Worm (Caenorhabditis elegans) whole organism, early embryonic: Measurements from ENCODE around the gene hlh-33.

Experiments used
- B0310.2 ChIP-seq: sonication (generic microtip); optimal IDR thresholded peaks from 2 replicates; lab custom pipeline; 2016; ENCODE audit warnings: mild to moderate bottlenecking, missing genetic modification characterization, missing compliant biosample characterization
- F13C5.2 ChIP-seq: sonication (generic microtip); optimal IDR thresholded peaks from 2 replicates; lab custom pipeline; 2017; ENCODE audit warnings: mild to moderate bottlenecking, missing genetic modification characterization, inconsistent platforms, missing compliant biosample characterization
- aly-1 ChIP-seq: sonication (generic microtip); optimal IDR thresholded peaks from 2 replicates; lab custom pipeline; 2016; ENCODE audit warnings: missing genetic modification characterization, missing compliant biosample characterization
- ama-1 ChIP-seq: fragments of 150-350 bp; optimal IDR thresholded peaks from 2 replicates; lab custom pipeline; 2014
- ceh-13 ChIP-seq: fragments of 200-800 bp; sonication (Bioruptor generic); optimal IDR thresholded peaks from 2 replicates; lab custom pipeline; 2018; ENCODE audit warnings: mild to moderate bottlenecking, missing genetic modification characterization, missing compliant biosample characterization
- ceh-36 ChIP-seq: sonication (generic microtip); optimal IDR thresholded peaks from 2 replicates; lab custom pipeline; 2016; ENCODE audit warnings: missing genetic modification characterization, inconsistent platforms, missing compliant biosample characterization
- ets-7 ChIP-seq: sonication (generic microtip); optimal IDR thresholded peaks from 2 replicates; lab custom pipeline; 2016; ENCODE audit warnings: missing genotype, missing genetic modification characterization, missing compliant biosample characterization
- flt-1 ChIP-seq: fragments of 200-800 bp; sonication (Bioruptor generic); IDR thresholded peaks from 2 replicates; pipeline ENCODE4 v1.3.6; 2022; ENCODE audit warnings: missing genetic modification characterization, missing compliant biosample characterization
- hmbx-1 ChIP-seq: sonication (generic microtip); optimal IDR thresholded peaks from 2 replicates; lab custom pipeline; 2016; ENCODE audit warnings: mild to moderate bottlenecking, missing genetic modification characterization, missing compliant biosample characterization
- hmg-4 ChIP-seq: fragments of 200-800 bp; sonication (Bioruptor generic); optimal IDR thresholded peaks from 2 replicates; lab custom pipeline; 2018; ENCODE audit warnings: mild to moderate bottlenecking, missing genetic modification characterization, missing compliant biosample characterization
- hnd-1 ChIP-seq: sonication (generic microtip); optimal IDR thresholded peaks from 2 replicates; lab custom pipeline; 2016; ENCODE audit warnings: missing genetic modification characterization, missing compliant biosample characterization
- pes-1 ChIP-seq: fragments of 200-800 bp; sonication (Bioruptor generic); IDR thresholded peaks from 2 replicates; pipeline ENCODE4 v1.3.6; 2022; ENCODE audit warnings: missing genetic modification reagents, missing genetic modification characterization, missing compliant biosample characterization
- scrt-1 ChIP-seq: fragments of 200-800 bp; sonication (Bioruptor generic); IDR thresholded peaks from 2 replicates; pipeline ENCODE4 v1.3.6; 2022; ENCODE audit warnings: missing genetic modification characterization, missing compliant biosample characterization
- sea-1 ChIP-seq: fragments of 200-800 bp; sonication (Bioruptor generic); conservative IDR thresholded peaks from 2 replicates; pipeline ENCODE4 v1.3.6; 2022; ENCODE audit warnings: missing genetic modification characterization, missing compliant biosample characterization
- tbx-11 ChIP-seq: fragments of 200-800 bp; sonication (Bioruptor generic); IDR thresholded peaks from 2 replicates; pipeline ENCODE4 v1.3.6; 2022; ENCODE audit warnings: missing genetic modification characterization, missing compliant biosample characterization
- tbx-37 ChIP-seq: fragments of 200-800 bp; sonication (Bioruptor generic); conservative IDR thresholded peaks from 2 replicates; pipeline ENCODE4 v1.3.6; 2022; ENCODE audit warnings: missing genetic modification reagents, missing genetic modification characterization, missing compliant biosample characterization
- tra-4 ChIP-seq: sonication (generic microtip); optimal IDR thresholded peaks from 2 replicates; lab custom pipeline; 2017; ENCODE audit warnings: missing genetic modification characterization, missing compliant biosample characterization

Gene hlh-33

DNA sequence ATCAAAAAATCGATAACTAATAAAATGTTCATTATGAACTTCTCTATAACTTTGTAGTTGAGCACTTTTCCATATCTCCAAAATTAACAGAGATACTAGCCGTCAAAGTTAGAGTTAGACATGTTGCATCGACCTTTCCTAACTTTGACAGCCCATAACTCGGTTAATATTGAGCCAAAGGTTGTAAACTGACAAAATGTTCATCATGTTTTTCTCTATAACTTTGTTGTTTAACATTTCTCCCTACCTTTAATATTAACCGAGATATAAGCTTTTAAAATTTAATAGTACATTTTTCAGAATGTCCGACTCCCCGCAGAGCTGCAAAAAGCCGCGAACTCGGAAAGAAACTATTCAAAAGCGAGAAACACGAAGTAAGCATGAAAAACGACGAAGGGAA is at the start of gene hlh-33:
hlh-33 (plus strand) TSS at position 301 of the 400 bp plus-strand sequence.
- TF ChIP-seq hmg-4 (GFP tag; lab: Kevin White, UChicago) (no peak), tra-4 (tag; lab: Kevin White, UChicago) (no peak), ceh-36 (tag; lab: Kevin White, UChicago) (no peak), F13C5.2 (tag; lab: Kevin White, UChicago) (no peak), ama-1 (lab: Kevin White, UChicago) (no peak), hnd-1 (no peak), aly-1 (no peak), B0310.2 (tag; lab: Kevin White, UChicago) (no peak), ets-7 (tag; lab: Kevin White, UChicago) (no peak), ceh-13 (no peak), pes-1 (GFP tag; lab: Robert Waterston, UW) (no peak), tbx-11 (no peak), flt-1 (no peak), scrt-1 (GFP tag; lab: Robert Waterston, UW) (no peak)

DNA sequence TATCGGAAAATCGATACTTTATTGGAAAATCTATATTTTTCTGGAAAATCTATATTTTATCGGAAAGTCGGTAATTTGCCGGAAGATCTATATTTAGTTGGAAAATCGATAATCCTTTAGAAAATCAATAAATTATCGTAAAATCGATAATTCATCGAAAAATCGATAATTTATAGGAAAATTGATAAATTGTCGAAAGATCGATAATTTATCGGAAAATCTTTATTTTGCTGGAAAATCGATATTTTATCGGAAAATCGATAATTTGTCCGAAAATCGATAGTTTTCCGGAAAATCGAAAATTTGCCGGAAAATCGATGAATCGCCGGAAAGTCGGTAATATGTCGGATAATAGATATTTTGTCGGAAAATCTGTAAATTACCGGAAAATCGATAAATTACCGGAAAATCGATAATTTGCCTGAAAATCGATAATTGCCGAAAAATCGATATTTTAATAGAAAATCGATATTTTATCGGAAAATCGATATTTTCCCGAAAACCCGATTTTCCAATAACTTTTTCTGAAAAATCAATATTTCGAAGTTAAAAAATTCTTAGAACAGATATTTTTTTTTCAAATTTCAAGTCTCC is 49.7 kb upstream of the hlh-33 start:
- TF ChIP-seq ets-7 (tag; lab: Kevin White, UChicago) (no peak), hnd-1 (no peak), hmg-4 (GFP tag; lab: Kevin White, UChicago) (no peak), ceh-36 (tag; lab: Kevin White, UChicago) (no peak), sea-1 (GFP tag; lab: Robert Waterston, UW) (no peak), pes-1 (GFP tag; lab: Robert Waterston, UW) (no peak), ceh-13 (no peak), scrt-1 (GFP tag; lab: Robert Waterston, UW) (no peak), tbx-11 (no peak), tbx-37 (GFP tag; lab: Robert Waterston, UW) (no peak), tra-4 (tag; lab: Kevin White, UChicago) (no peak), F13C5.2 (tag; lab: Kevin White, UChicago) (no peak), ama-1 (lab: Kevin White, UChicago) (no peak), hmbx-1 (tag; lab: Kevin White, UChicago) (no peak), flt-1 (no peak), B0310.2 (tag; lab: Kevin White, UChicago) (no peak), aly-1 (no peak)

DNA sequence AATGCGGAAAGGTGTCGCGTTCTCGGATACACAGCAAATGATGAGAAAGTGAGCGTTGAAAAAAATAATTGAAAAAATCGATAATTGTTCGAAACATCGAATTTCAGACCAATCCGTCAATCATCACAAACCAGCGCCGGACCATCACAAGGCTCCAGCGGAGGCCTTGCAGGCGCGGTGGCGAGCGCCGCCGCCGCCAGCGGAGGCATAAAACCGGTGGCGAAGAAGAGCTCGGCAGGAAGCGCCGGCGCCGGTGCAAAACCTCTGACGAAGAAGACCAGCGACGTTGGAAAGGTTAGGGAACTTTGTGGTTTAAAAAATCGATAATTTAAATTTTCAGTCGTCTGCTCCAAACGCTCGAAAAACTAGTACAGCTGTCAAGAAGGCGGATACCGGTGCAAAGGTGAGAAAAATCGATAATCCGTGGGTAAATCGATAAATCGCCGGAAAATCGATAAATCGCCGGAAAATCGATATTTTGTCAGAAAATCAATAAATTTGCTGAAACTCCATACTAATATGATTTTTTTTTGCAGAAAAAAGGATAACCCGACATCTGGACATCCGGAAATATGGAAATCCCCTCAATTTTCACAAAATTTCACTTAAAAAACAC is 48.9 kb upstream of the hlh-33 start:
- TF ChIP-seq ama-1 (lab: Kevin White, UChicago) (no peak), hnd-1 (no peak), ets-7 (tag; lab: Kevin White, UChicago) (no peak), tbx-37 (GFP tag; lab: Robert Waterston, UW) (no peak), ceh-13 (no peak), scrt-1 (GFP tag; lab: Robert Waterston, UW) (no peak), ceh-36 (tag; lab: Kevin White, UChicago) (no peak)

DNA sequence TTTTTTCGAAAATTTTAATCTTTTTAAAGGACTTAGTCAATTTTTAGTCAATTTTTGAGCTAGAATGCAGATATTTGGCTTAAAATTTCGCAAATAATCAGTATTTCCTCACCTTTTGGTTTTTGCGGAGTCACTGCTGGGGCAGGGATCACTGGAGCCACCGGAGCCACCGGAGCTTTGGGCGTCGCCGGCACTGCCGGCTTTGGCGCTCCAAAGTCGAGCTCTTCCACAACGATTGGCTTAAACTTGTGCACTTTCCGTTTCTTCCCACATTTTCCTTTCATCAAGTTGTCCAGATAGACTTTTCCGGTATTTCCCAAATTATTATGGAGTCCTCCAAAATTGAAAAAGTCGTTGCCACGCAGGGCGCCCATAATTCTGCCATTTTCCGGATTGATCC is 40.9 kb upstream of the hlh-33 start:
- TF ChIP-seq ceh-36 (tag; lab: Kevin White, UChicago) (no peak), aly-1 (no peak), F13C5.2 (tag; lab: Kevin White, UChicago) (no peak), hnd-1 (no peak), tra-4 (tag; lab: Kevin White, UChicago) (no peak), tbx-37 (GFP tag; lab: Robert Waterston, UW) (no peak), tbx-11 (no peak), pes-1 (GFP tag; lab: Robert Waterston, UW) (no peak), flt-1 (no peak), hmg-4 (GFP tag; lab: Kevin White, UChicago) (no peak), sea-1 (GFP tag; lab: Robert Waterston, UW) (no peak), ets-7 (tag; lab: Kevin White, UChicago) (no peak), hmbx-1 (tag; lab: Kevin White, UChicago) (no peak), scrt-1 (GFP tag; lab: Robert Waterston, UW) (no peak), ama-1 (lab: Kevin White, UChicago) (no peak)

DNA sequence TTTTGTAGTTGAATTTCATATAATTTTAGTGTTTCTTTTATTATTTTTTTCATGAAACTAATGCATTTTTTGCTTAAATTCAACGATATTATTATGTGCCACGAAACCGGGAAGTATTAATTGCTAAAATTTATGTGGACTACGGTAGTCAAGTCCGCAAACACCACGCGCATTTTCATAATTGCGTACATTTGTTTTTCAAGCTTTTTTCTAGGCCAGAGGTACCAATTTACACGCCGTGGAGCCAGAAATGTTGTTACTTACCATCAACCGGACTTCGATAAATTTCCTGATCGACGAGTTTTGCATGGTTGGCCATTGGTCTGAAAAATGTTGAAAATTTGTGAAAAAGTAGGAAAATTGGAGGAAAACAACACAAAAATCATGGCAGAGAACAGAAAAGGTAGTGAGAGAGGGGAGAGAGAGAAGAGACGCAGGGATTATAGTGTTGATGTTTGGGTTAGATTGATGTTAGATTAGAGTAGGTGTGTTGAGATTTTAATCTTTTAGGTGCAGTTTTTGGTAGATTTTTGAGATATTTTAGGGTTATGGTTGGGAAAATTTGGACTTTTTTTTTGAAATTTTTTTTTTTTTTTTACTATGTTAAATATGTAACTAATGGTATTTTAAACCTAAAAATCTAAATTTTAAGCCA is 37.1 kb upstream of the hlh-33 start, which contains the start of gene clp-4:
clp-4 (minus strand) TSS at position 323 of the 655 bp plus-strand sequence.
- TF ChIP-seq hmg-4 (GFP tag; lab: Kevin White, UChicago) (no peak), ceh-13 (no peak), tbx-11 (no peak), scrt-1 (GFP tag; lab: Robert Waterston, UW) (no peak), aly-1 (no peak), ets-7 (tag; lab: Kevin White, UChicago) (no peak), sea-1 (GFP tag; lab: Robert Waterston, UW) (no peak), tra-4 (tag; lab: Kevin White, UChicago) (no peak), B0310.2 (tag; lab: Kevin White, UChicago) (no peak), tbx-37 (GFP tag; lab: Robert Waterston, UW) (no peak), hmbx-1 (tag; lab: Kevin White, UChicago) (no peak), hnd-1 (no peak), pes-1 (GFP tag; lab: Robert Waterston, UW) (no peak), ama-1 (lab: Kevin White, UChicago) (no peak), ceh-36 (tag; lab: Kevin White, UChicago) (no peak), flt-1 (no peak), F13C5.2 (tag; lab: Kevin White, UChicago) (no peak)

DNA sequence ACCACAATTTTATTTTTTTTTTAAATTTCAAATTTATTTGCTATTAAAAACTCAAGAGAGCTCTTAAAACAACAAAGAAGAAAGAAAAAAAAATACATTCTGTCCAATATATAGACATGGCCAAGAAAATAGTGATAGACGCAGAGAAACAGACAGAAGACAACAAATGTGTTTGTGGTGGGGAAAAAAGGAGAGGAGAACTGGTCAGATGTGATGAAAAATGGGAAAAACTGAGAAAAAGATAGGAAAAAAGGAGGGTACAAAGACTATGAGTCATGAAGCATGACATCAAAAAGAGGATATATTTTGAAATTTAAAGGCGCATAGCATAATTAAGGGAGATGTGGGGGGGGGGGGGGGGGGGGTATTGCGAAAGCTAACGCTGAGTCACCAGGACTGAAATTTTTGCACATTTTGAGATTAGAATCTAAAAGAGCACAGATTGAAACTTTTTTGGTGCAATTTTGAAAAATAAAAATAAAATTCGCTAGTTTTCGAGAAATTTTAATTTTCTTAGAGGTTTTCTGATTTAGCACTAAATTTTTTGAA is 36.1 kb upstream of the hlh-33 start:
- TF ChIP-seq aly-1 = no peak
- TF ChIP-seq ets-7 (tag; lab: Kevin White, UChicago) = no peak
- TF ChIP-seq ama-1 (lab: Kevin White, UChicago) = no peak
- no peak for TF ChIP-seq ceh-36 (tag; lab: Kevin White, UChicago)
- TF ChIP-seq tbx-11 = no peak
- no peak for TF ChIP-seq ceh-13
- TF ChIP-seq tra-4 (tag; lab: Kevin White, UChicago) = no peak
- no peak for TF ChIP-seq hnd-1
- no peak for TF ChIP-seq flt-1
- TF ChIP-seq scrt-1 (GFP tag; lab: Robert Waterston, UW) = no peak
- TF ChIP-seq pes-1 (GFP tag; lab: Robert Waterston, UW) = no peak
- no peak for TF ChIP-seq hmbx-1 (tag; lab: Kevin White, UChicago)
- no peak for TF ChIP-seq F13C5.2 (tag; lab: Kevin White, UChicago)
- no peak for TF ChIP-seq tbx-37 (GFP tag; lab: Robert Waterston, UW)
- TF ChIP-seq sea-1 (GFP tag; lab: Robert Waterston, UW) = no peak
- no peak for TF ChIP-seq hmg-4 (GFP tag; lab: Kevin White, UChicago)
- no peak for TF ChIP-seq B0310.2 (tag; lab: Kevin White, UChicago)
